Worm (Caenorhabditis elegans) whole organism, young adult: ENCODE data around the gene Y57G11C.14.

Experiments used
- ama-1 ChIP-seq, 3 experiments: fragments of 150-350 bp in 1 of 3; sonication (generic microtip) in 2 of 3; optimal IDR thresholded peaks; 2 replicates each; lab custom pipeline; 2014 to 2018; ENCODE audit warnings: missing biosample characterization in 2 of 3, missing genetic modification characterization in 2 of 3, missing genetic modification reagents in 2 of 3
- nfya-2 ChIP-seq: fragments of 200-800 bp; sonication (Bioruptor generic); IDR thresholded peaks from 2 replicates; pipeline ENCODE4 v1.3.6; 2022; ENCODE audit warnings: missing genetic modification reagents, missing genetic modification characterization, missing compliant biosample characterization
- pha-4 ChIP-seq: fragments of 150-350 bp; sonication (generic microtip); optimal IDR thresholded peaks from 2 replicates; lab custom pipeline; 2014; ENCODE audit warnings: missing biosample characterization, missing genetic modification reagents, missing genetic modification characterization
- sea-2 ChIP-seq: fragments of 200-800 bp; sonication (Bioruptor generic); IDR thresholded peaks from 2 replicates; pipeline ENCODE4 v1.3.6; 2022; ENCODE audit warnings: missing genetic modification characterization, missing compliant biosample characterization
- unc-62 ChIP-seq: fragments of 150-350 bp; optimal IDR thresholded peaks from 2 replicates; lab custom pipeline; 2014; ENCODE audit warnings: missing biosample characterization, missing genetic modification reagents, missing genetic modification characterization
- ztf-18 ChIP-seq: sonication (generic microtip); optimal IDR thresholded peaks from 2 replicates; lab custom pipeline; 2016; ENCODE audit warnings: missing genotype, mild to moderate bottlenecking, missing genetic modification characterization, missing compliant biosample characterization

ce11 chrIV:14786374-14787136, 12.6 kb upstream of the Y57G11C.14 start, which contains the start of gene melo-1:
- no peak for TF ChIP-seq unc-62 (GFP tag; lab: Kevin White, UChicago)
- TF ChIP-seq sea-2, result no peak
- TF ChIP-seq pha-4 (tag; lab: Kevin White, UChicago), result no peak
- no peak for TF ChIP-seq ama-1 (optimal IDR thresholded peaks at IDR 0.05; lab: Kevin White, UChicago)
- TF ChIP-seq ama-1 (GFP tag; optimal IDR thresholded peaks at IDR 0.05; lab: Kevin White, UChicago), result no peak
- TF ChIP-seq nfya-2, result no peak
- TF ChIP-seq ztf-18, result no peak
